Worm (Caenorhabditis elegans): ENCODE measurements around the gene DH11.5.

ce11 chrII:7985029-7985428, 8.6 kb downstream of the DH11.5 start:
- no peak for TF ChIP-seq unc-62 (GFP tag; optimal IDR thresholded peaks at IDR 0.05)
- no peak for TF ChIP-seq nhr-12 (tag; optimal IDR thresholded peaks at IDR 0.05)
- TF ChIP-seq nhr-237 (tag; optimal IDR thresholded peaks at IDR 0.05), result no peak

Measured in whole organism, L2 larva.